Worm (Caenorhabditis elegans) whole organism, young adult: ENCODE results near the gene C34F6.11.
A peak's percentile ranks its signal among the peaks of the same experiment; 100 is the strongest.

ENCODE experiments used
- C06A6.2 ChIP-seq: fragments of 200-800 bp; sonication (Bioruptor generic); conservative IDR thresholded peaks from 2 replicates; pipeline ENCODE4 v1.3.6; 2022; ENCODE audit warnings: missing genetic modification characterization, missing compliant biosample characterization
- F22D6.2 ChIP-seq: sonication (generic microtip); optimal IDR thresholded peaks from 2 replicates; lab custom pipeline; 2016; ENCODE audit warnings: mild to moderate bottlenecking, missing genetic modification characterization, missing compliant biosample characterization
- F23B12.7 ChIP-seq: sonication (generic microtip); optimal IDR thresholded peaks from 2 replicates; lab custom pipeline; 2017; ENCODE audit warnings: missing genetic modification characterization, mild to moderate bottlenecking, missing compliant biosample characterization, antibody characterized with exemption, moderate library complexity; ENCODE audit not compliant: insufficient read depth
- F33H1.4 ChIP-seq: fragments of 200-800 bp; sonication (Bioruptor generic); IDR thresholded peaks from 2 replicates; pipeline ENCODE4 v1.3.6; 2022; ENCODE audit warnings: missing genetic modification reagents, missing genetic modification characterization, missing compliant biosample characterization
- F37B4.10 ChIP-seq: fragments of 200-800 bp; sonication (Bioruptor generic); IDR thresholded peaks from 2 replicates; pipeline ENCODE4 v1.3.6; 2022; ENCODE audit warnings: missing genetic modification characterization, missing compliant biosample characterization
- F39B2.1 ChIP-seq: fragments of 200-800 bp; sonication (Bioruptor generic); IDR thresholded peaks from 2 replicates; pipeline ENCODE4 v1.3.6; 2022; ENCODE audit warnings: missing genetic modification reagents, missing genetic modification characterization, missing compliant biosample characterization
- F57C9.4 ChIP-seq: sonication (generic microtip); optimal IDR thresholded peaks from 2 replicates; lab custom pipeline; 2017; ENCODE audit warnings: mild to moderate bottlenecking, missing genetic modification characterization, missing compliant biosample characterization
- K12H6.12 ChIP-seq: fragments of 200-800 bp; sonication (Bioruptor generic); optimal IDR thresholded peaks from 2 replicates; lab custom pipeline; 2018; ENCODE audit warnings: mild to moderate bottlenecking, missing genetic modification characterization, missing compliant biosample characterization
- Y56A3A.18 ChIP-seq: fragments of 200-800 bp; sonication (Bioruptor generic); IDR thresholded peaks from 2 replicates; pipeline ENCODE4 v1.3.6; 2022; ENCODE audit warnings: missing genetic modification reagents, missing genetic modification characterization, missing compliant biosample characterization
- ZK185.1 ChIP-seq: sonication (generic microtip); optimal IDR thresholded peaks from 2 replicates; lab custom pipeline; 2016; ENCODE audit warnings: mild to moderate bottlenecking, missing genetic modification characterization, missing compliant biosample characterization; ENCODE audit not compliant: poor library complexity, severe bottlenecking
- akir-1 ChIP-seq: fragments of 200-800 bp; sonication (Bioruptor generic); optimal IDR thresholded peaks from 2 replicates; lab custom pipeline; 2018; ENCODE audit warnings: mild to moderate bottlenecking, missing genetic modification characterization, moderate library complexity, missing compliant biosample characterization
- ama-1 ChIP-seq, 3 experiments: fragments of 150-350 bp in 1 of 3; sonication (generic microtip) in 2 of 3; optimal IDR thresholded peaks; 2 replicates each; lab custom pipeline; 2014 to 2018; ENCODE audit warnings: missing biosample characterization in 2 of 3, missing genetic modification characterization in 2 of 3, missing genetic modification reagents in 2 of 3
- aptf-3 ChIP-seq: fragments of 200-800 bp; sonication (Bioruptor generic); IDR thresholded peaks from 2 replicates; pipeline ENCODE4 v1.3.6; 2022; ENCODE audit warnings: missing genetic modification characterization, missing compliant biosample characterization
- atf-7 ChIP-seq: sonication (generic microtip); optimal IDR thresholded peaks from 2 replicates; lab custom pipeline; 2017; ENCODE audit warnings: mild to moderate bottlenecking, missing genetic modification characterization, missing compliant biosample characterization
- attf-5 ChIP-seq: fragments of 200-800 bp; sonication (Bioruptor generic); optimal IDR thresholded peaks from 2 replicates; lab custom pipeline; 2018; ENCODE audit warnings: mild to moderate bottlenecking, missing genetic modification characterization, missing compliant biosample characterization
- bed-1 ChIP-seq: fragments of 200-800 bp; sonication (Bioruptor generic); IDR thresholded peaks from 2 replicates; pipeline ENCODE4 v1.3.6; 2022; ENCODE audit warnings: missing genetic modification reagents, missing genetic modification characterization, missing compliant biosample characterization
- bed-2 ChIP-seq: fragments of 200-800 bp; sonication (Bioruptor generic); IDR thresholded peaks from 2 replicates; pipeline ENCODE4 v1.3.6; 2022; ENCODE audit warnings: missing genetic modification reagents, missing genetic modification characterization, missing compliant biosample characterization
- ceh-100 ChIP-seq: fragments of 200-800 bp; sonication (Bioruptor generic); IDR thresholded peaks from 2 replicates; pipeline ENCODE4 v1.3.6; 2022; ENCODE audit warnings: missing genetic modification reagents, missing genetic modification characterization, missing compliant biosample characterization
- ceh-27 ChIP-seq: fragments of 200-800 bp; sonication (Bioruptor generic); optimal IDR thresholded peaks from 2 replicates; lab custom pipeline; 2018; ENCODE audit warnings: mild to moderate bottlenecking, missing genetic modification characterization, moderate library complexity, missing compliant biosample characterization
- ceh-40 ChIP-seq: fragments of 200-800 bp; sonication (Bioruptor generic); IDR thresholded peaks from 2 replicates; pipeline ENCODE4 v1.3.6; 2022; ENCODE audit warnings: missing genetic modification characterization, missing compliant biosample characterization
- ceh-79 ChIP-seq: sonication (generic microtip); optimal IDR thresholded peaks from 2 replicates; lab custom pipeline; 2017; ENCODE audit warnings: mild to moderate bottlenecking, missing genetic modification characterization, missing compliant biosample characterization
- ceh-91 ChIP-seq: fragments of 200-800 bp; sonication (Bioruptor generic); IDR thresholded peaks from 2 replicates; pipeline ENCODE4 v1.3.6; 2022; ENCODE audit warnings: missing genetic modification reagents, missing genetic modification characterization, missing compliant biosample characterization
- die-1 ChIP-seq: sonication (generic microtip); optimal IDR thresholded peaks from 2 replicates; lab custom pipeline; 2016; ENCODE audit warnings: missing genotype, mild to moderate bottlenecking, missing genetic modification characterization, missing compliant biosample characterization
- dox-1 ChIP-seq: fragments of 200-800 bp; sonication (Bioruptor generic); IDR thresholded peaks from 2 replicates; pipeline ENCODE4 v1.3.6; 2022; ENCODE audit warnings: missing genetic modification reagents, missing genetic modification characterization, missing compliant biosample characterization
- egl-18 ChIP-seq: fragments of 200-800 bp; sonication (Bioruptor generic); IDR thresholded peaks from 2 replicates; pipeline ENCODE4 v1.3.6; 2022; ENCODE audit warnings: missing genetic modification reagents, missing genetic modification characterization, missing compliant biosample characterization
- ekl-4 ChIP-seq: fragments of 200-800 bp; sonication (Bioruptor generic); IDR thresholded peaks from 2 replicates; pipeline ENCODE4 v1.3.6; 2022; ENCODE audit warnings: missing genetic modification reagents, missing genetic modification characterization, missing compliant biosample characterization
- fkh-3 ChIP-seq: sonication (generic microtip); optimal IDR thresholded peaks from 2 replicates; lab custom pipeline; 2016; ENCODE audit warnings: mild to moderate bottlenecking, missing genetic modification characterization, missing compliant biosample characterization
- hlh-26 ChIP-seq: fragments of 200-800 bp; sonication (Bioruptor generic); conservative IDR thresholded peaks from 2 replicates; pipeline ENCODE4 v1.3.6; 2022; ENCODE audit warnings: missing genetic modification reagents, missing genetic modification characterization, missing compliant biosample characterization
- hmg-20 ChIP-seq: fragments of 200-800 bp; sonication (Bioruptor generic); IDR thresholded peaks from 2 replicates; pipeline ENCODE4 v1.3.6; 2022; ENCODE audit warnings: missing genetic modification reagents, missing genetic modification characterization, missing compliant biosample characterization
- hrde-1 ChIP-seq: sonication (generic microtip); optimal IDR thresholded peaks from 2 replicates; lab custom pipeline; 2016; ENCODE audit warnings: missing genetic modification characterization, mild to moderate bottlenecking, missing compliant biosample characterization, moderate library complexity, missing genotype, missing genetic modification reagents, borderline replicate concordance
- hsf-1 ChIP-seq: fragments of 200-800 bp; sonication (Bioruptor generic); IDR thresholded peaks from 2 replicates; pipeline ENCODE4 v1.3.6; 2022; ENCODE audit warnings: missing genetic modification reagents, missing genetic modification characterization, missing compliant biosample characterization
- lin-40 ChIP-seq: sonication (generic microtip); optimal IDR thresholded peaks from 2 replicates; lab custom pipeline; 2016; ENCODE audit warnings: missing genetic modification characterization, mild to moderate bottlenecking, missing compliant biosample characterization, missing genotype, missing genetic modification reagents
- nfya-2 ChIP-seq: fragments of 200-800 bp; sonication (Bioruptor generic); IDR thresholded peaks from 2 replicates; pipeline ENCODE4 v1.3.6; 2022; ENCODE audit warnings: missing genetic modification reagents, missing genetic modification characterization, missing compliant biosample characterization
- nfyb-1 ChIP-seq: fragments of 200-800 bp; sonication (Bioruptor generic); IDR thresholded peaks from 2 replicates; pipeline ENCODE4 v1.3.6; 2022; ENCODE audit warnings: missing genetic modification reagents, missing genetic modification characterization, missing compliant biosample characterization
- pbrm-1 ChIP-seq: fragments of 200-800 bp; sonication (Bioruptor generic); IDR thresholded peaks from 2 replicates; pipeline ENCODE4 v1.3.6; 2022; ENCODE audit warnings: missing genetic modification reagents, missing genetic modification characterization, missing compliant biosample characterization
- snpc-1.1 ChIP-seq: sonication (generic microtip); optimal IDR thresholded peaks from 2 replicates; lab custom pipeline; 2017; ENCODE audit warnings: missing genetic modification characterization, mild to moderate bottlenecking, missing compliant biosample characterization, antibody characterized with exemption, moderate library complexity, missing genotype, missing genetic modification reagents; ENCODE audit not compliant: insufficient read depth
- somi-1 ChIP-seq: fragments of 200-800 bp; sonication (Bioruptor generic); optimal IDR thresholded peaks from 2 replicates; lab custom pipeline; 2018; ENCODE audit warnings: mild to moderate bottlenecking, missing genetic modification characterization, missing compliant biosample characterization
- sptf-2 ChIP-seq: fragments of 200-800 bp; sonication (Bioruptor generic); optimal IDR thresholded peaks from 2 replicates; lab custom pipeline; 2018; ENCODE audit warnings: mild to moderate bottlenecking, missing genetic modification characterization, missing compliant biosample characterization
- unc-130 ChIP-seq: sonication (generic microtip); optimal IDR thresholded peaks from 2 replicates; lab custom pipeline; 2016; ENCODE audit warnings: missing genetic modification reagents, missing genetic modification characterization, missing compliant biosample characterization
- unc-62 ChIP-seq: fragments of 150-350 bp; optimal IDR thresholded peaks from 2 replicates; lab custom pipeline; 2014; ENCODE audit warnings: missing biosample characterization, missing genetic modification reagents, missing genetic modification characterization
- xnd-1 ChIP-seq: sonication (generic microtip); optimal IDR thresholded peaks from 2 replicates; lab custom pipeline; 2016; ENCODE audit warnings: missing genotype, missing genetic modification reagents, missing genetic modification characterization, missing compliant biosample characterization
- ztf-25 ChIP-seq: fragments of 200-800 bp; sonication (Bioruptor generic); IDR thresholded peaks from 2 replicates; pipeline ENCODE4 v1.3.6; 2022; ENCODE audit warnings: missing genetic modification reagents, missing genetic modification characterization, missing compliant biosample characterization
- ztf-26 ChIP-seq: sonication (generic microtip); optimal IDR thresholded peaks from 2 replicates; lab custom pipeline; 2017; ENCODE audit warnings: missing genetic modification characterization, missing compliant biosample characterization
- ztf-6 ChIP-seq: fragments of 200-800 bp; sonication (Bioruptor generic); IDR thresholded peaks from 2 replicates; pipeline ENCODE4 v1.3.6; 2022; ENCODE audit warnings: missing genetic modification reagents, missing genetic modification characterization, missing compliant biosample characterization

Gene C34F6.11

ce11 chrX:11190443-11190842 is 13.3 kb downstream of the C34F6.11 start:
- peak; percentile 1 for TF ChIP-seq somi-1 (GFP tag; lab: Kevin White, UChicago)
- TF ChIP-seq akir-1 (GFP tag; lab: Kevin White, UChicago): no peak
- TF ChIP-seq fkh-3 (tag; lab: Kevin White, UChicago): no peak
- TF ChIP-seq ztf-26: peak; percentile 42
- no peak for TF ChIP-seq F22D6.2 (tag; lab: Kevin White, UChicago)
- TF ChIP-seq bed-2 (GFP tag; lab: Robert Waterston, UW): no peak
- no peak for TF ChIP-seq pbrm-1 (GFP tag; lab: Robert Waterston, UW)
- TF ChIP-seq hsf-1 (GFP tag; lab: Robert Waterston, UW): peak; percentile 54; the same call in 1 of the 2 replicates

- TF ChIP-seq Y56A3A.18 (GFP tag; lab: Robert Waterston, UW) (no peak), hlh-26 (GFP tag; lab: Robert Waterston, UW) (no peak), nfya-2 (no peak), ZK185.1 (tag; lab: Kevin White, UChicago) (no peak), hmg-20 (GFP tag; lab: Robert Waterston, UW) (no peak), ceh-79 (no peak), dox-1 (GFP tag; lab: Robert Waterston, UW) (no peak), hrde-1 (tag; lab: Kevin White, UChicago) (no peak), die-1 (tag; lab: Kevin White, UChicago) (no peak), lin-40 (no peak), ceh-100 (GFP tag; lab: Robert Waterston, UW) (no peak), F39B2.1 (GFP tag; lab: Robert Waterston, UW) (no peak), ama-1 (optimal IDR thresholded peaks at IDR 0.05; lab: Kevin White, UChicago) (no peak), ama-1 (GFP tag; optimal IDR thresholded peaks at IDR 0.05; lab: Kevin White, UChicago) (no peak), K12H6.12 (tag; lab: Kevin White, UChicago) (no peak), xnd-1 (tag; lab: Kevin White, UChicago) (no peak), C06A6.2 (GFP tag; lab: Robert Waterston, UW) (no peak), egl-18 (no peak), somi-1 (GFP tag; lab: Kevin White, UChicago) (no peak)
Observed at ce11 chrX:11189515-11189914, 14.2 kb downstream of the C34F6.11 start, which contains the start of gene F13D2.1. Gene F13D2.1, minus strand, starts transcription at chrX:11189615.

- TF ChIP-seq F22D6.2 (tag; lab: Kevin White, UChicago): no peak
- no peak for TF ChIP-seq nfyb-1 (GFP tag; lab: Robert Waterston, UW)
- TF ChIP-seq ZK185.1 (tag; lab: Kevin White, UChicago): no peak
- no peak for TF ChIP-seq ztf-25 (GFP tag; lab: Robert Waterston, UW)
- TF ChIP-seq bed-1 (GFP tag; lab: Robert Waterston, UW): no peak
- TF ChIP-seq F33H1.4 (GFP tag; lab: Robert Waterston, UW): no peak
- no peak for TF ChIP-seq snpc-1.1 (tag; lab: Kevin White, UChicago)
- TF ChIP-seq aptf-3 (GFP tag; lab: Robert Waterston, UW): no peak
- no peak for TF ChIP-seq somi-1 (GFP tag; lab: Kevin White, UChicago)
Observed at ce11 chrX:11185498-11185897, 18.2 kb downstream of the C34F6.11 start, which contains the start of gene gnrr-7. Gene gnrr-7, plus strand, starts transcription at chrX:11185798.

ce11 chrX:11178599-11178998 is 25.1 kb downstream of the C34F6.11 start, which contains the start of gene gnrr-6:
Gene gnrr-6, plus strand, starts transcription at chrX:11178899.
- TF ChIP-seq F33H1.4 (GFP tag; lab: Robert Waterston, UW) (no peak), ztf-6 (GFP tag; lab: Robert Waterston, UW) (no peak), F37B4.10 (GFP tag; lab: Robert Waterston, UW) (no peak), ZK185.1 (tag; lab: Kevin White, UChicago) (no peak), ceh-27 (GFP tag; lab: Kevin White, UChicago) (no peak), ceh-40 (no peak), unc-130 (no peak), unc-62 (GFP tag; lab: Kevin White, UChicago) (no peak), ekl-4 (GFP tag; lab: Robert Waterston, UW) (no peak), attf-5 (no peak), ceh-91 (no peak), F23B12.7 (tag; lab: Kevin White, UChicago) (no peak), sptf-2 (GFP tag; lab: Kevin White, UChicago) (no peak), bed-2 (GFP tag; lab: Robert Waterston, UW) (no peak), atf-7 (tag; lab: Kevin White, UChicago) (no peak), F57C9.4 (no peak)
